Fruit fly (Drosophila melanogaster) whole organism, pupa: Measurements from ENCODE around the gene CG12991.

Experiments
- CG12605 ChIP-seq: fragments of 200-800 bp; sonication (Bioruptor generic); IDR thresholded peaks from 2 replicates; pipeline ENCODE4 v1.3.6; 2022; ENCODE audit warnings: missing biosample characterization, missing genetic modification characterization
- EcR ChIP-seq: fragments of 200-800 bp; sonication (Bioruptor generic); optimal IDR thresholded peaks from 3 replicates; lab custom pipeline; 2019; ENCODE audit warnings: missing biosample characterization, missing genetic modification characterization, mild to moderate bottlenecking, moderate library complexity, missing genetic modification reagents

- TF ChIP-seq CG12605 (GFP tag; lab: Robert Waterston, UW) (no peak), EcR (GFP tag; lab: Kevin White, UChicago) (no peak)
Measured at dm6 chrX:17622187-17622586, 42.5 kb downstream of the CG12991 start.
